Worm (Caenorhabditis elegans): ENCODE data around the gene F32A5.4.

DNA sequence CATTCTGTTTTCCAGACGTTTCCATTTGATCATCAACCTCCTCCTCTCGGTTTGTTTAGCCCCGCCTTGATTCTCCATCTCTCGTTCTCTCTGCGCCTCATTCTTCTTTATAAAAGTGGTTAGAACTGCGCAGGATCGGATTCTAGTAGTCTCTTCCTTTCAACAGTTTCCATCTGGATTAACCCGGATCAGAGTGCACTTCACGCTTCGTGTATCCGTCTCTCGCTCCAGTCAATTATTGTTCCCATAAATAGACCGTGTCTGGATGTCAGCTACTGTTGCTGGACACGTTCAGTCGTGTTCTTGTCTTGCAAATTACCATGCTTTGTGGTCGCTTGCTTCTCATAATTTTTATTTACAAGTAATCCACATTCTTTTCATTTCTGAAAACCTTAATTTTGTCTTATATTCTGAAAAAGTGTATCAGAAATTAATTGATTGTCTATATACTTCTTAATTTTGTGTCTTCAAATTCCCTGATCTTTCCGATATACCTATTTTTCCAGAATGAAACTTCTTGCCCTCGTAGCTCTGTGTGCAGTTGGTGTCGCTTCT is at the start of gene F32A5.4:
- TF ChIP-seq tag-97 (GFP tag; IDR thresholded peaks at IDR 0.05) (no peak), dmd-8 (GFP tag; IDR thresholded peaks at IDR 0.05) (no peak), unc-62 (GFP tag; optimal IDR thresholded peaks at IDR 0.05 in 1 of 2) (no peak), unc-62 (tag; optimal IDR thresholded peaks at IDR 0.05) (no peak), pha-4 (GFP tag; IDR thresholded peaks at IDR 0.05) (no peak), pha-4 (tag; optimal IDR thresholded peaks at IDR 0.05) (no peak), skn-1 (tag; optimal IDR thresholded peaks at IDR 0.05) (no peak), mdt-29 (GFP tag; IDR thresholded peaks at IDR 0.05) (no peak), ceh-28 (tag; optimal IDR thresholded peaks at IDR 0.05) (no peak), snpc-4 (tag; optimal IDR thresholded peaks at IDR 0.05) (no peak), nhr-6 (tag; optimal IDR thresholded peaks at IDR 0.05) (no peak), ceh-62 (tag; optimal IDR thresholded peaks at IDR 0.05) (no peak)
